Fruit fly (Drosophila melanogaster) whole organism, prepupa: Measurements from ENCODE around the gene Rab8.
A peak's percentile ranks its signal among the peaks of the same experiment; 100 is the strongest.

Experiments
- Blimp-1 ChIP-seq: fragments of 200-800 bp; sonication (Bioruptor generic); optimal IDR thresholded peaks from 3 replicates; lab custom pipeline; 2017; ENCODE audit warnings: missing biosample characterization, missing genetic modification characterization, mild to moderate bottlenecking, moderate library complexity, missing genetic modification reagents
- CG10631 ChIP-seq: fragments of 200-800 bp; sonication (Bioruptor generic); optimal IDR thresholded peaks from 2 replicates; lab custom pipeline; 2016; ENCODE audit warnings: missing biosample characterization, missing genetic modification characterization
- CG11762 ChIP-seq: fragments of 200-800 bp; sonication (Bioruptor generic); optimal IDR thresholded peaks from 3 replicates; lab custom pipeline; 2016; ENCODE audit warnings: missing biosample characterization, missing genetic modification characterization; ENCODE audit not compliant: insufficient read depth
- CG15336 ChIP-seq: fragments of 200-800 bp; sonication (Bioruptor generic); IDR thresholded peaks from 2 replicates; pipeline ENCODE4 v1.3.6; 2022; ENCODE audit warnings: missing biosample characterization, missing genetic modification characterization
- CG16779 ChIP-seq: fragments of 200-800 bp; sonication (Bioruptor generic); optimal IDR thresholded peaks from 3 replicates; lab custom pipeline; 2017; ENCODE audit warnings: missing biosample characterization, mild to moderate bottlenecking, missing genetic modification characterization
- CG31627 ChIP-seq: fragments of 200-800 bp; sonication (Bioruptor generic); optimal IDR thresholded peaks from 3 replicates; lab custom pipeline; 2016; ENCODE audit warnings: missing biosample characterization, missing genetic modification characterization
- CG3919 ChIP-seq: fragments of 200-800 bp; sonication (Bioruptor generic); optimal IDR thresholded peaks from 3 replicates; lab custom pipeline; 2016; ENCODE audit warnings: missing biosample characterization, missing genetic modification characterization
- CG4318 ChIP-seq: fragments of 200-800 bp; sonication (Bioruptor generic); optimal IDR thresholded peaks from 3 replicates; lab custom pipeline; 2017; ENCODE audit warnings: missing biosample characterization, mild to moderate bottlenecking, missing genetic modification characterization
- CG6163 ChIP-seq: fragments of 200-800 bp; sonication (Bioruptor generic); IDR thresholded peaks from 3 replicates; pipeline ENCODE4 v1.3.6; 2022; ENCODE audit warnings: missing biosample characterization, missing genetic modification characterization
- CG6792 ChIP-seq: fragments of 200-800 bp; sonication (Bioruptor generic); optimal IDR thresholded peaks from 3 replicates; lab custom pipeline; 2016; ENCODE audit warnings: missing biosample characterization, missing genetic modification characterization
- CG6808 ChIP-seq: fragments of 200-800 bp; sonication (Bioruptor generic); optimal IDR thresholded peaks from 3 replicates; lab custom pipeline; 2017; ENCODE audit warnings: missing biosample characterization, missing genetic modification characterization, mild to moderate bottlenecking, moderate library complexity, missing genetic modification reagents
- CG8319 ChIP-seq: fragments of 200-800 bp; sonication (Bioruptor generic); optimal IDR thresholded peaks from 3 replicates; lab custom pipeline; 2016; ENCODE audit warnings: missing biosample characterization, missing genetic modification characterization
- CG8632 ChIP-seq: fragments of 200-800 bp; sonication (Bioruptor generic); optimal IDR thresholded peaks from 3 replicates; lab custom pipeline; 2016; ENCODE audit warnings: missing biosample characterization, missing genetic modification characterization
- CG9139 ChIP-seq: fragments of 200-800 bp; sonication (Bioruptor generic); optimal IDR thresholded peaks from 3 replicates; lab custom pipeline; 2017; ENCODE audit warnings: missing biosample characterization, mild to moderate bottlenecking, missing genetic modification characterization
- Eip75B ChIP-seq: fragments of 200-800 bp; sonication (Bioruptor generic); optimal IDR thresholded peaks from 3 replicates; lab custom pipeline; 2016; ENCODE audit warnings: missing biosample characterization, missing genetic modification characterization
- Eip78C ChIP-seq: fragments of 200-800 bp; sonication (Bioruptor generic); peaks from one replicate; lab custom pipeline; 2016; ENCODE audit warnings: missing biosample characterization, missing genetic modification characterization
- Eip93F ChIP-seq: fragments of 200-800 bp; sonication (Bioruptor generic); optimal IDR thresholded peaks from 2 replicates; lab custom pipeline; 2016; ENCODE audit warnings: missing biosample characterization, mild to moderate bottlenecking, missing genetic modification characterization
- Ets96B ChIP-seq: fragments of 200-800 bp; optimal IDR thresholded peaks from 2 replicates; lab custom pipeline; 2019; ENCODE audit warnings: missing biosample characterization, mild to moderate bottlenecking, missing genetic modification characterization, moderate library complexity
- Gug ChIP-seq: fragments of 200-800 bp; sonication (Bioruptor generic); IDR thresholded peaks from 2 replicates; pipeline ENCODE4 v1.3.6; 2022; ENCODE audit warnings: missing biosample characterization, missing genetic modification characterization
- Hr38 ChIP-seq: sonication (Bioruptor generic); optimal IDR thresholded peaks from 2 replicates; lab custom pipeline; 2016; ENCODE audit warnings: missing biosample characterization, missing genetic modification characterization
- Hr39 ChIP-seq: fragments of 200-800 bp; sonication (Bioruptor generic); optimal IDR thresholded peaks from 2 replicates; lab custom pipeline; 2016; ENCODE audit warnings: missing biosample characterization, missing genetic modification characterization
- Hr4 ChIP-seq: fragments of 200-800 bp; sonication (Bioruptor generic); optimal IDR thresholded peaks from 3 replicates; lab custom pipeline; 2016; ENCODE audit warnings: missing biosample characterization, missing genetic modification characterization
- Lpt ChIP-seq: fragments of 200-800 bp; sonication (Bioruptor generic); optimal IDR thresholded peaks from 3 replicates; lab custom pipeline; 2016; ENCODE audit warnings: missing biosample characterization, missing genetic modification characterization
- Smox ChIP-seq: fragments of 200-800 bp; sonication (Bioruptor generic); optimal IDR thresholded peaks from 3 replicates; lab custom pipeline; 2016; ENCODE audit warnings: missing biosample characterization, missing genetic modification characterization
- Sox102F ChIP-seq: fragments of 200-800 bp; sonication (Bioruptor generic); optimal IDR thresholded peaks from 2 replicates; lab custom pipeline; 2016; ENCODE audit warnings: missing biosample characterization, mild to moderate bottlenecking, missing genetic modification characterization
- Sox15 ChIP-seq: fragments of 200-800 bp; sonication (Bioruptor generic); optimal IDR thresholded peaks from 3 replicates; lab custom pipeline; 2016; ENCODE audit warnings: missing biosample characterization, missing genetic modification characterization
- cyc ChIP-seq: fragments of 200-800 bp; sonication (Bioruptor generic); optimal IDR thresholded peaks from 3 replicates; lab custom pipeline; 2016; ENCODE audit warnings: missing biosample characterization, missing genetic modification characterization
- dac ChIP-seq: fragments of 200-800 bp; sonication (Bioruptor generic); optimal IDR thresholded peaks from 2 replicates; lab custom pipeline; 2017; ENCODE audit warnings: missing biosample characterization, mild to moderate bottlenecking, missing genetic modification characterization
- esn ChIP-seq: fragments of 200-800 bp; sonication (Bioruptor generic); optimal IDR thresholded peaks from 2 replicates; lab custom pipeline; 2016; ENCODE audit warnings: missing biosample characterization, mild to moderate bottlenecking, missing genetic modification characterization, moderate library complexity
- fd85E ChIP-seq: fragments of 200-800 bp; sonication (Bioruptor generic); optimal IDR thresholded peaks from 3 replicates; lab custom pipeline; 2016; ENCODE audit warnings: missing biosample characterization, missing genetic modification characterization
- fkh ChIP-seq: fragments of 200-800 bp; sonication (Bioruptor generic); optimal IDR thresholded peaks from 3 replicates; lab custom pipeline; 2017; ENCODE audit warnings: missing biosample characterization, mild to moderate bottlenecking, missing genetic modification characterization, moderate library complexity
- lz ChIP-seq: fragments of 200-800 bp; sonication (Bioruptor generic); optimal IDR thresholded peaks from 3 replicates; lab custom pipeline; 2016; ENCODE audit warnings: missing biosample characterization, missing genetic modification characterization
- salr ChIP-seq, 2 experiments: fragments of 200-800 bp; sonication (Bioruptor generic); optimal IDR thresholded peaks; 3 replicates each; lab custom pipeline; 2016 to 2018; ENCODE audit warnings: missing biosample characterization in 2 of 2, missing genetic modification characterization in 2 of 2, mild to moderate bottlenecking in 1 of 2
- svp ChIP-seq: fragments of 200-800 bp; sonication (Bioruptor generic); peaks from one replicate; lab custom pipeline; 2016; ENCODE audit warnings: missing biosample characterization, missing genetic modification characterization
- vri ChIP-seq: fragments of 200-800 bp; sonication (Bioruptor generic); optimal IDR thresholded peaks from 3 replicates; lab custom pipeline; 2016; ENCODE audit warnings: missing biosample characterization, mild to moderate bottlenecking, missing genetic modification characterization

Gene Rab8

DNA sequence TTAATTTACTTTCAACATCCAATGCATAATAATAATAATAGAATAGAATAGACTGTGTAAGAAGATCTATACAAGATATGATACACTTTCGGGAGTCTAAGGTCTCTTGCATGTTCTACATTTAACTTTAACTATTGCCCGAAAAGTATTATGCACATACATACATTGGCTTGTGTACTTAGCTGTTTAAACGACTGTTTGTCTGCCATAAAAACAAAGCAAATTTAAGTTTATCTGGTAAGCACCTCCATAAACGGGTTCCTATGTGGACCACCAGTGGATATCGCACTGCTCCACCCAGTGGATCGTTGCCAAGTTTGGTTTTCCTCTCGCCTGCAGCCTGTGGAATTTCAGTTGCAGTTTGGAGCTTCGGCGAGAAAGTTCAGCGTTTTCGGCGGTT, 23.9 kb downstream of the Rab8 start:
- no peak for TF ChIP-seq Eip75B
- no peak for TF ChIP-seq CG6792
- TF ChIP-seq Eip78C (GFP tag; lab: Kevin White, UChicago), result peak; percentile 14
- no peak for TF ChIP-seq salr (GFP tag; optimal IDR thresholded peaks at IDR 0.05; lab: Kevin White, UChicago)
- peak; percentile 87 for TF ChIP-seq fkh (GFP tag; lab: Kevin White, UChicago)

DNA sequence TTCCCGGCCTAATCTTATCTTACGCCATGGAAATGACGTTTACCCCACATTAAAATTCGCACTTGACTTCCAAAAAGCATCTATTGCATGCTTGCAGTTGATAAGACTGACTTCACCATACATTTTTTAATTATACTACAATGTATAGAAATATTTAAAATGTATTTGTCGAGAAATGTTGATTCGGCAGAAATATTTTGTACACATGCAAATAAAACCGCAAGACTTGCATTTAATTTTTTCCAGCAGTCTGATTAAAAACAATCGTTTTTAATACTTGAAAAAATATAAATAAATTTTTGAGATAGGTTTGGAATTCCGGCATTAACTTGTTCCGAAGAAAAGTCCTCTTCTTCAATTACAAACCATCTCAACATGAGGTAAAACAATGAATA, 25.0 kb downstream of the Rab8 start:
- no peak for TF ChIP-seq Blimp-1 (GFP tag; lab: Kevin White, UChicago)
- peak; percentile 69 for TF ChIP-seq vri
- no peak for TF ChIP-seq svp (GFP tag; lab: Kevin White, UChicago)
- TF ChIP-seq Lpt, result no peak

DNA sequence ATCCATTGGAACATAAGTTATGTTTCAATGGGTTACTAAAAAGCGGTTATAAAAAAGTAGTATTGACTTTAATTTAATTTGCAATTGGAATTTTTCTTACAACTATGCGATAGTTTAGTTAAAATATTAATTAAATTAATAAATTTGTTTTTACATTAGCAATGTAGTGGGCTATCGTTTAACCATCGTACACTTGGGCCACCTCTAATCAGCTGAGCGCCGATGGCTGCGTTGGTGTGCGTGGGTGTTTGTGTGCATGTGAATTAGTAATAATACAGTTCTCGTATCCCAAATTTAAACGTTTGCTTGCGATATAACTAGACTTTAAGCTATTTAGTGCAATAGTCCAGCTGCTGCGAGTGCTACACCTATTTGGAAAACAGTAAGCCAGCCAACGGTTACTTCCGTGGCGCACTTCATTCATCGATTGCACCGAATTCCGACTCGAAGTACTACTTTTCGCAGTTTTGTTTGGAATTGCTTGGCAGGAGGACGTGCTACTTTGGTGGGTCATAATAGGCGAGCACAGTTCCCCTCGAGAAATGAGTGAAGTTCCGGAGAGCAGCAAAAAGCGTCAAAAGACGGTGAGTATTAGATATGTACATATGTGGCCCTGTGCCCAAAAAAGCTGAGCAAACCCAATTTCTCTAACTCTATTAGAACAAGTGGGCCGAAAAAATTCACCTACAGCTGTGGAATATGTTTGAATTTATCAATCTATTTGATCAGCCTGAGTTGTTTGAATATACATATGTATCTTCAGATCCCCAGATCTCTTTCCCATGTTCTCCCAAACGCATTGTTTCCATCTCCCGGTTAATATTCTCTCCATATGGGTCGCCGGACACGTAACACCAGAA, 25.6 kb downstream of the Rab8 start, which contains the start of gene Papss:
Gene Papss, plus strand, starts transcription at position 247 of the 860 bp plus-strand sequence.
- TF ChIP-seq CG9139 (GFP tag; lab: Kevin White, UChicago), result no peak
- TF ChIP-seq lz (GFP tag; lab: Kevin White, UChicago), result peak; percentile 49
- TF ChIP-seq CG6163 (GFP tag; lab: Robert Waterston, UW), result peak; percentile 29; the same call in 1 of the 3 replicates
- TF ChIP-seq CG31627 (GFP tag; lab: Kevin White, UChicago), result peak; percentile 3
- TF ChIP-seq esn, result peak; percentile 66

DNA sequence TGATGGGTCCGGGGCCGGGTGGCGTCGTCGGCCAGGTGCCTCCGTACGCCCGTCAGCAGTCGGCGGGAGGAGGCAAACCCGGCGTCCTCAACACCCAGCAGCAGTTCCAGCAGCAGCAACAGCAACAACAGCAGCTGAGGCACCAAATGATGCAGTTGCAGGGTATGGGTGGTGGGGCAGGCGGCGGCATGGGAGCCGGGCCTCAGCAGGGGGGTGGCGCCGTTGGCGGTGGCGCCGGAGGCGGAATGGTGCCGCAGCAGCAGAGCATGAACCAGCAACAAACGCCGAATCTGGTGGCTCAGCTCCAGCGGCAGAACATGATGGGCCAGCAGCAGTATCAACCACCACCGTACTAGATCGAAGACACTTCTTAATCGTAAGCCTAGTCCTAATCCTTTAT, 26.4 kb downstream of the Rab8 start:
- TF ChIP-seq CG11762 (GFP tag; lab: Kevin White, UChicago) (no peak), CG6792 (no peak), CG10631 (no peak), Hr39 (GFP tag; lab: Kevin White, UChicago) (no peak), CG4318 (no peak), dac (no peak), Sox102F (GFP tag; lab: Kevin White, UChicago) (no peak), CG15336 (GFP tag; lab: Robert Waterston, UW) (no peak), salr (GFP tag; optimal IDR thresholded peaks at IDR 0.05; lab: Kevin White, UChicago) (no peak), Blimp-1 (GFP tag; lab: Kevin White, UChicago) (no peak), CG6808 (no peak)

DNA sequence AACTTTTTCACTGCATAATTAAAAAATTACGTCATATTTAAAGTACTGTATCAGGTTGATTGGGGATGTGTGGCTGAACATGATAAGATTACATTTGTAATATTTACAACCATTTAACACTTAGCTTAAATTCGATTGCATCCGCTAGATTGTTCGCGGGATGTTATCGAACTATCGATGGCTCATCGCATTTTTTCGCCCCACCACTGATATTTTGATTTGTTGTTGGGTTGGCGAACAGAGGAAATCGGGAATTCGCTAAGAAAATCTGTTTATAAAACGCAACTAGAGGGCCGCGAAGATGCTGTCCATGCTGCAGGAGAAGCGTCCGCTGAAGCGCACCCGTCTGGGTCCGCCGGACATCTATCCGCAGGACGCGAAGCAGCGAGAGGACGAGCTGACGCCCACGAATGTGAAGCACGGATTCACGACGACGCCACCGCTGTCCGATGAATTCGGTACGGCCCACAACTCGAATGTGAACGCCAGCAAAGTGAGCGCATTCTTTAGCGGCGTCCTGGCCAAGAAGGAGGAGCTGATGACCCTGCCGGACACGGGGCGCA, 34.4 kb downstream of the Rab8 start, which contains the start of gene kto:
Gene kto, plus strand, starts transcription at position 240 of the 563 bp plus-strand sequence.
- TF ChIP-seq CG8319, result no peak
- no peak for TF ChIP-seq Gug (GFP tag; lab: Robert Waterston, UW)
- TF ChIP-seq Lpt, result no peak
- no peak for TF ChIP-seq CG8632 (GFP tag; lab: Kevin White, UChicago)
- no peak for TF ChIP-seq CG6808
- no peak for TF ChIP-seq CG10631
- TF ChIP-seq cyc (GFP tag; lab: Kevin White, UChicago), result no peak
- TF ChIP-seq CG3919 (GFP tag; lab: Kevin White, UChicago), result no peak
- TF ChIP-seq CG6792, result no peak
- TF ChIP-seq Eip93F (GFP tag; lab: Kevin White, UChicago), result no peak
- TF ChIP-seq Ets96B (tag; lab: Kevin White, UChicago), result no peak
- TF ChIP-seq fd85E (GFP tag; lab: Kevin White, UChicago), result no peak
- no peak for TF ChIP-seq Hr4 (GFP tag; lab: Kevin White, UChicago)
- no peak for TF ChIP-seq Hr38
- no peak for TF ChIP-seq CG16779
- no peak for TF ChIP-seq Eip75B
- TF ChIP-seq Sox15, result no peak
- no peak for TF ChIP-seq Smox
